Worm (Caenorhabditis elegans) whole organism, L4 larva: ENCODE results near the gene Y38A10A.7.

Experiments
- F10B5.3 ChIP-seq: sonication (generic microtip); optimal IDR thresholded peaks from 2 replicates; lab custom pipeline; 2016; ENCODE audit warnings: mild to moderate bottlenecking, missing genetic modification characterization, missing compliant biosample characterization
- F44E2.7 ChIP-seq: fragments of 200-800 bp; sonication (Bioruptor generic); IDR thresholded peaks from 2 replicates; pipeline ENCODE4 v2.1.2; 2022; ENCODE audit warnings: missing genetic modification characterization, missing compliant biosample characterization
- F49E8.2 ChIP-seq: sonication (generic microtip); optimal IDR thresholded peaks from 2 replicates; lab custom pipeline; 2016; ENCODE audit warnings: missing compliant biosample characterization, mild to moderate bottlenecking, missing genetic modification characterization, borderline replicate concordance
- Y5F2A.4 ChIP-seq: fragments of 200-800 bp; sonication (Bioruptor generic); optimal IDR thresholded peaks from 2 replicates; lab custom pipeline; 2018; ENCODE audit warnings: mild to moderate bottlenecking, missing genetic modification characterization, missing compliant biosample characterization
- Y75B8A.6 ChIP-seq: fragments of 200-800 bp; sonication (Bioruptor generic); IDR thresholded peaks from 2 replicates; pipeline ENCODE4 v1.3.6; 2022; ENCODE audit warnings: missing genetic modification reagents, missing genetic modification characterization, missing compliant biosample characterization
- ZK546.5 ChIP-seq, 2 experiments: sonication (generic microtip); optimal IDR thresholded peaks; 2 replicates each; lab custom pipeline; 2017; ENCODE audit warnings: missing biosample characterization in 2 of 2, missing genetic modification characterization in 2 of 2
- aly-2 ChIP-seq: sonication (generic microtip); optimal IDR thresholded peaks from 2 replicates; lab custom pipeline; 2018; ENCODE audit warnings: missing biosample characterization, missing genetic modification characterization
- attf-4 ChIP-seq: sonication (generic microtip); optimal IDR thresholded peaks from 3 replicates; lab custom pipeline; 2017; ENCODE audit warnings: missing biosample characterization, missing genetic modification characterization
- ceh-20 ChIP-seq: fragments of 200-800 bp; sonication (Bioruptor generic); IDR thresholded peaks from 2 replicates; pipeline ENCODE4 v1.3.6; 2022; ENCODE audit warnings: missing genetic modification reagents, missing genetic modification characterization, missing compliant biosample characterization
- ceh-28 ChIP-seq: fragments of 150-350 bp; optimal IDR thresholded peaks from 2 replicates; lab custom pipeline; 2014; ENCODE audit warnings: missing biosample characterization, missing genetic modification reagents, missing genetic modification characterization
- ceh-32 ChIP-seq: sonication (generic microtip); optimal IDR thresholded peaks from 2 replicates; lab custom pipeline; 2016; ENCODE audit warnings: mild to moderate bottlenecking, missing genetic modification characterization, missing compliant biosample characterization; ENCODE audit not compliant: poor library complexity
- ceh-82 ChIP-seq: sonication (generic microtip); optimal IDR thresholded peaks from 2 replicates; lab custom pipeline; 2017; ENCODE audit warnings: missing biosample characterization, missing genetic modification characterization
- ces-1 ChIP-seq: fragments of 150-350 bp; sonication (generic microtip); optimal IDR thresholded peaks from 4 replicates; lab custom pipeline; 2014; ENCODE audit warnings: missing biosample characterization, missing genetic modification reagents, missing genetic modification characterization
- ctbp-1 ChIP-seq: fragments of 200-800 bp; sonication (Bioruptor generic); IDR thresholded peaks from 2 replicates; pipeline ENCODE4 v1.3.6; 2022; ENCODE audit warnings: missing genetic modification reagents, missing genetic modification characterization, missing compliant biosample characterization
- dmd-8 ChIP-seq: fragments of 200-800 bp; sonication (Bioruptor generic); IDR thresholded peaks from 2 replicates; pipeline ENCODE4 v1.3.6; 2022; ENCODE audit warnings: missing genetic modification characterization, missing compliant biosample characterization
- dmd-9 ChIP-seq: fragments of 200-800 bp; sonication (Bioruptor generic); IDR thresholded peaks from 2 replicates; pipeline ENCODE4 v1.3.6; 2022; ENCODE audit warnings: missing genetic modification reagents, missing genetic modification characterization, missing compliant biosample characterization
- dpl-1 ChIP-seq: fragments of 150-350 bp; optimal IDR thresholded peaks from 2 replicates; lab custom pipeline; 2014; ENCODE audit warnings: missing biosample characterization, missing genetic modification reagents, missing genetic modification characterization
- egl-43 ChIP-seq: fragments of 200-800 bp; sonication (Bioruptor generic); IDR thresholded peaks from 2 replicates; pipeline ENCODE4 v1.3.6; 2022; ENCODE audit warnings: missing genetic modification reagents, missing genetic modification characterization, missing compliant biosample characterization
- hlh-11 ChIP-seq: fragments of 200-800 bp; sonication (Bioruptor generic); optimal IDR thresholded peaks from 2 replicates; lab custom pipeline; 2018; ENCODE audit warnings: mild to moderate bottlenecking, missing genetic modification characterization, missing compliant biosample characterization
- hmg-1.1 ChIP-seq: fragments of 200-800 bp; sonication (Bioruptor generic); IDR thresholded peaks from 2 replicates; pipeline ENCODE4 v1.3.6; 2022; ENCODE audit warnings: missing genetic modification reagents, missing genetic modification characterization, missing compliant biosample characterization
- jun-1 ChIP-seq: fragments of 150-350 bp; optimal IDR thresholded peaks from 2 replicates; lab custom pipeline; 2014; ENCODE audit warnings: missing biosample characterization, missing genetic modification reagents, missing genetic modification characterization
- lim-7 ChIP-seq: fragments of 200-800 bp; sonication (Bioruptor generic); IDR thresholded peaks from 2 replicates; pipeline ENCODE4 v1.3.6; 2022; ENCODE audit warnings: missing genetic modification characterization, missing compliant biosample characterization
- lin-1 ChIP-seq: fragments of 200-800 bp; sonication (Bioruptor generic); IDR thresholded peaks from 2 replicates; pipeline ENCODE4 v1.3.6; 2022; ENCODE audit warnings: missing genetic modification reagents, missing genetic modification characterization, missing compliant biosample characterization
- lin-15B ChIP-seq: fragments of 150-350 bp; sonication (generic microtip); optimal IDR thresholded peaks from 3 replicates; lab custom pipeline; 2014; ENCODE audit warnings: missing biosample characterization, missing genetic modification characterization
- lin-38 ChIP-seq: fragments of 200-800 bp; sonication (Bioruptor generic); IDR thresholded peaks from 2 replicates; pipeline ENCODE4 v1.3.6; 2022; ENCODE audit warnings: missing genetic modification reagents, missing genetic modification characterization, missing compliant biosample characterization
- lir-3 ChIP-seq: sonication (generic microtip); optimal IDR thresholded peaks from 2 replicates; lab custom pipeline; 2016; ENCODE audit warnings: mild to moderate bottlenecking, missing genetic modification characterization, missing compliant biosample characterization
- madf-9 ChIP-seq: fragments of 200-800 bp; sonication (Bioruptor generic); conservative IDR thresholded peaks from 2 replicates; pipeline ENCODE4 v1.3.6; 2022; ENCODE audit warnings: missing genetic modification reagents, missing genetic modification characterization, missing compliant biosample characterization
- mdl-1 ChIP-seq, 2 experiments: fragments of 150-350 bp in 1 of 2; sonication (generic microtip) in 1 of 2; optimal IDR thresholded peaks; 2 replicates each; lab custom pipeline; 2014 to 2017; ENCODE audit warnings: missing biosample characterization in 2 of 2, missing genetic modification characterization in 2 of 2
- mdt-29 ChIP-seq: fragments of 200-800 bp; sonication (Bioruptor generic); IDR thresholded peaks from 2 replicates; pipeline ENCODE4 v1.3.6; 2022; ENCODE audit warnings: missing genetic modification reagents, missing genetic modification characterization, missing compliant biosample characterization
- mep-1 ChIP-seq: fragments of 150-350 bp; sonication (generic microtip); optimal IDR thresholded peaks from 3 replicates; lab custom pipeline; 2014; ENCODE audit warnings: missing biosample characterization, missing genetic modification characterization
- mes-2 ChIP-seq: sonication (generic microtip); optimal IDR thresholded peaks from 2 replicates; lab custom pipeline; 2016; ENCODE audit warnings: missing genotype, mild to moderate bottlenecking, missing genetic modification characterization, missing compliant biosample characterization; ENCODE audit not compliant: poor library complexity, severe bottlenecking
- mxl-3 ChIP-seq: fragments of 200-800 bp; sonication (Bioruptor generic); optimal IDR thresholded peaks from 2 replicates; lab custom pipeline; 2018; ENCODE audit warnings: mild to moderate bottlenecking, missing genetic modification characterization, missing compliant biosample characterization
- nhr-102 ChIP-seq: sonication (generic microtip); optimal IDR thresholded peaks from 2 replicates; lab custom pipeline; 2016; ENCODE audit warnings: mild to moderate bottlenecking, missing genetic modification characterization, moderate library complexity, missing compliant biosample characterization
- nhr-11 ChIP-seq: fragments of 150-350 bp; optimal IDR thresholded peaks from 2 replicates; lab custom pipeline; 2014; ENCODE audit warnings: missing biosample characterization, missing genetic modification characterization
- nhr-25 ChIP-seq: sonication (generic microtip); optimal IDR thresholded peaks from 2 replicates; lab custom pipeline; 2017; ENCODE audit warnings: missing genetic modification characterization, mild to moderate bottlenecking, missing compliant biosample characterization, antibody characterized with exemption, moderate library complexity, borderline replicate concordance; ENCODE audit not compliant: insufficient read depth
- nhr-76 ChIP-seq: fragments of 150-350 bp; optimal IDR thresholded peaks from 2 replicates; lab custom pipeline; 2014; ENCODE audit warnings: missing biosample characterization, missing genetic modification characterization
- nhr-77 ChIP-seq: fragments of 150-350 bp; optimal IDR thresholded peaks from 2 replicates; lab custom pipeline; 2014; ENCODE audit warnings: missing biosample characterization, missing genetic modification characterization
- php-3 ChIP-seq: fragments of 200-800 bp; sonication (Bioruptor generic); IDR thresholded peaks from 2 replicates; pipeline ENCODE4 v1.3.6; 2022; ENCODE audit warnings: missing genetic modification reagents, missing genetic modification characterization, missing compliant biosample characterization
- pqm-1 ChIP-seq: sonication (generic microtip); optimal IDR thresholded peaks from 2 replicates; lab custom pipeline; 2017; ENCODE audit warnings: missing biosample characterization, missing genetic modification characterization
- rbr-2 ChIP-seq: sonication (generic microtip); optimal IDR thresholded peaks from 2 replicates; lab custom pipeline; 2016; ENCODE audit warnings: missing genotype, missing genetic modification characterization, missing compliant biosample characterization
- sdz-12 ChIP-seq: fragments of 200-800 bp; sonication (Bioruptor generic); optimal IDR thresholded peaks from 2 replicates; lab custom pipeline; 2018; ENCODE audit warnings: mild to moderate bottlenecking, missing genetic modification characterization, missing compliant biosample characterization
- set-16 ChIP-seq: fragments of 200-800 bp; sonication (Bioruptor generic); IDR thresholded peaks from 2 replicates; pipeline ENCODE4 v1.3.6; 2022; ENCODE audit warnings: missing genetic modification reagents, missing genetic modification characterization, missing compliant biosample characterization
- snpc-1.2 ChIP-seq: fragments of 200-800 bp; sonication (Bioruptor generic); IDR thresholded peaks from 2 replicates; pipeline ENCODE4 v1.3.6; 2022; ENCODE audit warnings: missing genetic modification reagents, missing genetic modification characterization, missing compliant biosample characterization
- snpc-4 ChIP-seq: fragments of 150-350 bp; optimal IDR thresholded peaks from 2 replicates; lab custom pipeline; 2014; ENCODE audit warnings: missing biosample characterization, missing genetic modification characterization
- tag-97 ChIP-seq: fragments of 200-800 bp; sonication (Bioruptor generic); IDR thresholded peaks from 2 replicates; pipeline ENCODE4 v1.3.6; 2022; ENCODE audit warnings: missing genetic modification characterization, missing compliant biosample characterization
- tra-1 ChIP-seq: fragments of 200-800 bp; sonication (Bioruptor generic); IDR thresholded peaks from 2 replicates; pipeline ENCODE4 v1.3.6; 2022; ENCODE audit warnings: missing genetic modification reagents, missing genetic modification characterization, missing compliant biosample characterization
- unc-39 ChIP-seq: sonication (generic microtip); optimal IDR thresholded peaks from 2 replicates; lab custom pipeline; 2017; ENCODE audit warnings: missing biosample characterization, missing genetic modification characterization
- vab-7 ChIP-seq: fragments of 200-800 bp; sonication (Bioruptor generic); IDR thresholded peaks from 2 replicates; pipeline ENCODE4 v1.3.6; 2022; ENCODE audit warnings: missing genetic modification reagents, missing genetic modification characterization, missing compliant biosample characterization
- zag-1 ChIP-seq: fragments of 150-350 bp; optimal IDR thresholded peaks from 2 replicates; lab custom pipeline; 2014; ENCODE audit warnings: missing biosample characterization, missing genetic modification characterization
- zfp-3 ChIP-seq: fragments of 200-800 bp; sonication (Bioruptor generic); conservative IDR thresholded peaks from 2 replicates; pipeline ENCODE4 v1.3.6; 2022; ENCODE audit warnings: missing genetic modification reagents, missing genetic modification characterization, missing compliant biosample characterization
- zip-11 ChIP-seq: fragments of 200-800 bp; sonication (Bioruptor generic); IDR thresholded peaks from 2 replicates; pipeline ENCODE4 v1.3.6; 2022; ENCODE audit warnings: missing genetic modification characterization, missing compliant biosample characterization
- ztf-11 ChIP-seq: fragments of 150-350 bp; optimal IDR thresholded peaks from 2 replicates; lab custom pipeline; 2014; ENCODE audit warnings: missing biosample characterization, missing genetic modification characterization

The Y38A10A.7 gene

DNA sequence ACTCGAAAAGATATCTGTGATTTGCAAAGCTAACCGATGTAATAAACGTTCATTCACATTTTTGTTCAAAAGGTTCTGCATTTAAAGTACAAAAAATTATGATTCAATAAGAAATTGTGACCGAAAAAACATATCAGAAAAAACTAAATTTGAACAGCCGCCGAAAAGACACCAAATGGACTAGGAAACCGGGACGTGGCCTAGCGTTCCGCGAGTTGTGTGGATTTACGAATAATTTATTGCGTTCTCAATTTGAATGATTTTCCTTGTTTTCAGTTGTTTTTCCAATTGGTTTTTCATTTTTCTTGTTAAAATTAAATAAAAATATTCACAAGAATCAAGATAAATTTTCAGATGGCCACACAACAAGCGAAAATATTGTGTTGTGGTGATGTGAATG is 11.5 kb downstream of the Y38A10A.7 start, which contains the start of gene cwf-19L1:
TSS of gene cwf-19L1 (plus strand) at position 355 of the 400 bp plus-strand sequence.
- TF ChIP-seq ceh-32 (tag; lab: Kevin White, UChicago): no peak
- TF ChIP-seq unc-39: no peak
- no peak for TF ChIP-seq ZK546.5 (tag; optimal IDR thresholded peaks at IDR 0.05; lab: Kevin White, UChicago)
- TF ChIP-seq php-3 (GFP tag; lab: Robert Waterston, UW): 0 out of 2 replicates have a peak, but pooled peaks have one; percentile 7
- no peak for TF ChIP-seq tag-97 (GFP tag; lab: Robert Waterston, UW)
- no peak for TF ChIP-seq F10B5.3 (tag; lab: Kevin White, UChicago)
- TF ChIP-seq ztf-11 (tag; lab: Kevin White, UChicago): no peak
- peak; percentile 44; the same call in 1 of the 2 replicates for TF ChIP-seq lin-38
- peak; percentile 58; the same call in 1 of the 2 replicates for TF ChIP-seq ceh-20 (GFP tag; lab: Robert Waterston, UW)
- no peak for TF ChIP-seq attf-4
- TF ChIP-seq F49E8.2 (tag; lab: Kevin White, UChicago): no peak
- TF ChIP-seq jun-1 (tag; lab: Kevin White, UChicago): no peak
- no peak for TF ChIP-seq snpc-4
- no peak for TF ChIP-seq lim-7 (GFP tag; lab: Robert Waterston, UW)
- no peak for TF ChIP-seq F44E2.7 (GFP tag; lab: Robert Waterston, UW)
- no peak for TF ChIP-seq mdl-1 (tag; optimal IDR thresholded peaks at IDR 0.05; lab: Kevin White, UChicago)
- no peak for TF ChIP-seq ceh-82
- no peak for TF ChIP-seq rbr-2
- no peak for TF ChIP-seq pqm-1 (tag; lab: Kevin White, UChicago)
- no peak for TF ChIP-seq dmd-8 (GFP tag; lab: Robert Waterston, UW)
- no peak for TF ChIP-seq zag-1 (tag; lab: Kevin White, UChicago)
- peak; percentile 39 for TF ChIP-seq mep-1 (tag; lab: Kevin White, UChicago)
- no peak for TF ChIP-seq ces-1 (GFP tag; lab: Kevin White, UChicago)
- 0 out of 2 replicates have a peak, but pooled peaks have one; percentile 8 for TF ChIP-seq ctbp-1 (GFP tag; lab: Robert Waterston, UW)
- peak; percentile 40 for TF ChIP-seq nhr-102
- no peak for TF ChIP-seq Y5F2A.4 (GFP tag; lab: Kevin White, UChicago)
- no peak for TF ChIP-seq snpc-1.2
- TF ChIP-seq lin-15B (tag; lab: Kevin White, UChicago): no peak
- no peak for TF ChIP-seq Y75B8A.6
- no peak for TF ChIP-seq sdz-12
- TF ChIP-seq nhr-76 (tag; lab: Kevin White, UChicago): no peak
- TF ChIP-seq dpl-1 (GFP tag; lab: Kevin White, UChicago): peak; percentile 93
- no peak for TF ChIP-seq dmd-9 (GFP tag; lab: Robert Waterston, UW)
- TF ChIP-seq hlh-11 (tag; lab: Kevin White, UChicago): peak; percentile 18
- TF ChIP-seq nhr-11 (tag; lab: Kevin White, UChicago): no peak
- no peak for TF ChIP-seq nhr-25 (tag; lab: Kevin White, UChicago)
- TF ChIP-seq mxl-3 (GFP tag; lab: Kevin White, UChicago): no peak
- no peak for TF ChIP-seq ceh-28 (tag; lab: Kevin White, UChicago)
- no peak for TF ChIP-seq aly-2 (tag; lab: Kevin White, UChicago)
- TF ChIP-seq vab-7 (GFP tag; lab: Robert Waterston, UW): no peak
- TF ChIP-seq mes-2 (tag; lab: Kevin White, UChicago): peak; percentile 97
- no peak for TF ChIP-seq lir-3 (tag; lab: Kevin White, UChicago)
- TF ChIP-seq set-16 (GFP tag; lab: Robert Waterston, UW): no peak
- TF ChIP-seq lin-1 (GFP tag; lab: Robert Waterston, UW): no peak
- no peak for TF ChIP-seq nhr-77 (tag; lab: Kevin White, UChicago)
- TF ChIP-seq zip-11 (GFP tag; lab: Robert Waterston, UW): no peak
- 0 out of 2 replicates have a peak, but pooled peaks have one; percentile 11 for TF ChIP-seq zfp-3 (GFP tag; lab: Robert Waterston, UW)
- TF ChIP-seq madf-9: no peak
- no peak for TF ChIP-seq egl-43 (GFP tag; lab: Robert Waterston, UW)
- TF ChIP-seq mdt-29 (GFP tag; lab: Robert Waterston, UW): no peak
- 0 out of 2 replicates have a peak, but pooled peaks have one; percentile 22 for TF ChIP-seq hmg-1.1 (GFP tag; lab: Robert Waterston, UW)
- TF ChIP-seq tra-1 (GFP tag; lab: Robert Waterston, UW): no peak
